Worm (Caenorhabditis elegans) whole organism, L2 larva: Measurements from ENCODE around the gene C16E9.1.

Experiments
- ama-1 ChIP-seq: fragments of 150-350 bp; optimal IDR thresholded peaks from 2 replicates; lab custom pipeline; 2018; ENCODE audit warnings: inconsistent platforms
- blmp-1 ChIP-seq: sonication (generic microtip); optimal IDR thresholded peaks from 2 replicates; lab custom pipeline; 2017; ENCODE audit warnings: missing genetic modification characterization, mild to moderate bottlenecking, missing compliant biosample characterization, antibody characterized with exemption, moderate library complexity; ENCODE audit not compliant: insufficient read depth
- dmd-4 ChIP-seq: sonication (generic microtip); optimal IDR thresholded peaks from 2 replicates; lab custom pipeline; 2017; ENCODE audit warnings: missing biosample characterization, missing genetic modification characterization
- fos-1 ChIP-seq: fragments of 150-350 bp; optimal IDR thresholded peaks from 2 replicates; lab custom pipeline; 2014; ENCODE audit warnings: missing biosample characterization, missing genetic modification characterization
- lin-13 ChIP-seq: fragments of 150-350 bp; optimal IDR thresholded peaks from 2 replicates; lab custom pipeline; 2014; ENCODE audit warnings: missing biosample characterization, missing genetic modification reagents, missing genetic modification characterization
- nhr-12 ChIP-seq: fragments of 150-350 bp; optimal IDR thresholded peaks from 2 replicates; lab custom pipeline; 2014; ENCODE audit warnings: missing biosample characterization, missing genetic modification characterization
- skn-1 ChIP-seq: sonication (generic microtip); optimal IDR thresholded peaks from 2 replicates; lab custom pipeline; 2017; ENCODE audit warnings: missing biosample characterization, missing genetic modification characterization
- snpc-4 ChIP-seq: fragments of 150-350 bp; optimal IDR thresholded peaks from 2 replicates; lab custom pipeline; 2014; ENCODE audit warnings: missing biosample characterization, missing genetic modification characterization
- ztf-1 ChIP-seq: fragments of 200-800 bp; sonication (Bioruptor generic); conservative IDR thresholded peaks from 2 replicates; pipeline ENCODE4 v1.3.6; 2022; ENCODE audit warnings: missing genetic modification characterization, missing compliant biosample characterization

- TF ChIP-seq skn-1 (tag; lab: Kevin White, UChicago) (no peak), blmp-1 (tag; lab: Kevin White, UChicago) (no peak), snpc-4 (tag; lab: Kevin White, UChicago) (no peak), nhr-12 (tag; lab: Kevin White, UChicago) (no peak), fos-1 (tag; lab: Kevin White, UChicago) (no peak), ama-1 (no peak), lin-13 (GFP tag; lab: Kevin White, UChicago) (no peak), dmd-4 (tag; lab: Kevin White, UChicago) (no peak), ztf-1 (GFP tag; lab: Robert Waterston, UW) (no peak)
Measured at ce11 chrX:6968553-6968952, 28.5 kb downstream of the C16E9.1 start.
